Fruit fly (Drosophila melanogaster) whole organism, embryonic: ENCODE data around the gene Bili.
A peak's percentile ranks its signal among the peaks of the same experiment; 100 is the strongest.

Experiments
- Awh ChIP-seq: fragments of 200-800 bp; sonication (Bioruptor generic); IDR thresholded peaks from 2 replicates; pipeline ENCODE4, ENCODE4 v1.3.6; 2022; ENCODE audit warnings: missing biosample characterization, missing genetic modification characterization
- B-H1 ChIP-seq: fragments of 200-800 bp; sonication (Bioruptor generic); IDR thresholded peaks from 3 replicates; pipeline ENCODE4 v1.3.6; 2022; ENCODE audit warnings: missing biosample characterization, missing genetic modification characterization
- BtbVII ChIP-seq: fragments of 200-800 bp; sonication (Bioruptor generic); optimal IDR thresholded peaks from 3 replicates; lab custom pipeline; 2017; ENCODE audit warnings: missing biosample characterization, mild to moderate bottlenecking, missing genetic modification characterization
- CG10654 ChIP-seq: fragments of 200-800 bp; sonication (Bioruptor generic); optimal IDR thresholded peaks from 2 replicates; lab custom pipeline; 2016; ENCODE audit warnings: missing biosample characterization, missing genetic modification characterization
- CG11247 ChIP-seq: fragments of 200-800 bp; sonication (Bioruptor generic); IDR thresholded peaks from 2 replicates; pipeline ENCODE4 v1.3.6; 2022; ENCODE audit warnings: missing biosample characterization, missing genetic modification characterization
- CG11560 ChIP-seq: fragments of 200-800 bp; sonication (Bioruptor generic); IDR thresholded peaks from 3 replicates; pipeline ENCODE4 v1.3.6; 2022; ENCODE audit warnings: missing biosample characterization, missing genetic modification characterization
- CG11723 ChIP-seq: fragments of 200-800 bp; sonication (Bioruptor generic); optimal IDR thresholded peaks from 2 replicates; lab custom pipeline; 2017; ENCODE audit warnings: missing biosample characterization, mild to moderate bottlenecking, missing genetic modification characterization
- CG13775 ChIP-seq: fragments of 200-800 bp; sonication (Bioruptor generic); optimal IDR thresholded peaks from 3 replicates; lab custom pipeline; 2017; ENCODE audit warnings: missing biosample characterization, mild to moderate bottlenecking, missing genetic modification characterization
- CG17186 ChIP-seq: fragments of 200-800 bp; sonication (Bioruptor generic); optimal IDR thresholded peaks from 3 replicates; lab custom pipeline; 2017; ENCODE audit warnings: missing biosample characterization, missing genetic modification reagents, missing genetic modification characterization
- CG17361 ChIP-seq: fragments of 200-800 bp; sonication (Bioruptor generic); IDR thresholded peaks from 3 replicates; pipeline ENCODE4 v1.3.6; 2022; ENCODE audit warnings: missing biosample characterization, missing genetic modification characterization
- CG17912 ChIP-seq: fragments of 200-800 bp; sonication (Bioruptor generic); optimal IDR thresholded peaks from 2 replicates; lab custom pipeline; 2018; ENCODE audit warnings: missing biosample characterization, mild to moderate bottlenecking, missing genetic modification characterization
- CG18011 ChIP-seq: fragments of 200-800 bp; sonication (Bioruptor generic); optimal IDR thresholded peaks from 2 replicates; lab custom pipeline; 2017; ENCODE audit warnings: missing biosample characterization, missing genetic modification characterization, mild to moderate bottlenecking, moderate library complexity, missing genotype
- CG18599 ChIP-seq: fragments of 200-800 bp; sonication (Bioruptor generic); optimal IDR thresholded peaks from 3 replicates; lab custom pipeline; 2017; ENCODE audit warnings: missing biosample characterization, missing genetic modification characterization, mild to moderate bottlenecking, moderate library complexity, missing genetic modification reagents
- CG2202 ChIP-seq: fragments of 200-800 bp; sonication (Bioruptor generic); optimal IDR thresholded peaks from 2 replicates; lab custom pipeline; 2018; ENCODE audit warnings: missing biosample characterization, mild to moderate bottlenecking, missing genetic modification characterization
- CG31365 ChIP-seq: fragments of 200-800 bp; sonication (Bioruptor generic); optimal IDR thresholded peaks from 2 replicates; lab custom pipeline; 2018; ENCODE audit warnings: missing biosample characterization, mild to moderate bottlenecking, missing genetic modification characterization
- CG32767 ChIP-seq: fragments of 200-800 bp; sonication (Bioruptor generic); IDR thresholded peaks from 2 replicates; pipeline ENCODE4 v1.3.6; 2022; ENCODE audit warnings: missing biosample characterization, missing genetic modification characterization
- CG7271 ChIP-seq: fragments of 200-800 bp; sonication (Bioruptor generic); optimal IDR thresholded peaks from 2 replicates; lab custom pipeline; 2018; ENCODE audit warnings: missing biosample characterization, mild to moderate bottlenecking, missing genetic modification characterization, moderate library complexity
- CG7372 ChIP-seq: fragments of 200-800 bp; sonication (Bioruptor generic); IDR thresholded peaks from 2 replicates; pipeline ENCODE4 v1.3.6; 2022; ENCODE audit warnings: missing biosample characterization, missing genetic modification characterization
- CG9817 ChIP-seq: fragments of 200-800 bp; sonication (Bioruptor generic); optimal IDR thresholded peaks from 2 replicates; lab custom pipeline; 2018; ENCODE audit warnings: missing biosample characterization, mild to moderate bottlenecking, missing genetic modification characterization, moderate library complexity
- CHES-1-like ChIP-seq: fragments of 200-800 bp; sonication (Bioruptor generic); optimal IDR thresholded peaks from 2 replicates; lab custom pipeline; 2016; ENCODE audit warnings: missing biosample characterization, missing genetic modification characterization
- CTCF ChIP-seq: fragments of 200-800 bp; sonication (Bioruptor generic); optimal IDR thresholded peaks from 2 replicates; lab custom pipeline; 2017; ENCODE audit warnings: missing biosample characterization, mild to moderate bottlenecking, missing genetic modification characterization, moderate library complexity
- CrebB ChIP-seq: fragments of 200-800 bp; sonication (Bioruptor generic); optimal IDR thresholded peaks from 3 replicates; lab custom pipeline; 2018; ENCODE audit warnings: missing biosample characterization, mild to moderate bottlenecking, missing genetic modification characterization
- Deaf1 ChIP-seq: fragments of 200-800 bp; optimal IDR thresholded peaks from 3 replicates; lab custom pipeline; 2019; ENCODE audit warnings: missing biosample characterization, mild to moderate bottlenecking, missing genetic modification characterization, moderate library complexity
- Dll ChIP-seq: fragments of 200-800 bp; sonication (Bioruptor generic); IDR thresholded peaks from 4 replicates; pipeline ENCODE4 v1.3.6; 2022; ENCODE audit warnings: missing biosample characterization, missing genetic modification characterization; ENCODE audit not compliant: partially characterized antibody
- Ets65A ChIP-seq: fragments of 200-800 bp; sonication (Bioruptor generic); peaks from one replicate; lab custom pipeline; 2016; ENCODE audit warnings: missing biosample characterization, missing genetic modification characterization
- Ets97D ChIP-seq: fragments of 200-800 bp; sonication (Bioruptor generic); optimal IDR thresholded peaks from 3 replicates; lab custom pipeline; 2016; ENCODE audit warnings: missing biosample characterization, missing genetic modification characterization
- HLH4C ChIP-seq: fragments of 200-800 bp; sonication (Bioruptor generic); IDR thresholded peaks from 3 replicates; pipeline ENCODE4 v1.3.6; 2022; ENCODE audit warnings: missing biosample characterization, missing genetic modification characterization; ENCODE audit not compliant: partially characterized antibody
- Oli ChIP-seq: fragments of 200-800 bp; sonication (Bioruptor generic); optimal IDR thresholded peaks from 2 replicates; lab custom pipeline; 2018; ENCODE audit warnings: missing biosample characterization, mild to moderate bottlenecking, missing genetic modification characterization, moderate library complexity
- Sry-β ChIP-seq: fragments of 200-800 bp; sonication (Bioruptor generic); optimal IDR thresholded peaks from 2 replicates; lab custom pipeline; 2018; ENCODE audit warnings: missing biosample characterization, mild to moderate bottlenecking, missing genetic modification characterization, moderate library complexity
- Tbp ChIP-seq: fragments of >200 bp; optimal IDR thresholded peaks from 2 replicates; lab custom pipeline; 2018; ENCODE audit warnings: missing biosample characterization, missing genetic modification characterization
- abd-A ChIP-seq: fragments of 200-800 bp; sonication (Bioruptor generic); optimal IDR thresholded peaks from 3 replicates; lab custom pipeline; 2019; ENCODE audit warnings: missing biosample characterization, mild to moderate bottlenecking, missing genetic modification characterization, moderate library complexity
- ac ChIP-seq: fragments of 200-800 bp; sonication (Bioruptor generic); optimal IDR thresholded peaks from 3 replicates; lab custom pipeline; 2017; ENCODE audit warnings: missing biosample characterization, mild to moderate bottlenecking, missing genetic modification characterization
- aop ChIP-seq: fragments of 200-800 bp; sonication (Bioruptor generic); IDR thresholded peaks from 2 replicates; pipeline ENCODE4 v1.3.6; 2022; ENCODE audit warnings: missing biosample characterization, missing genetic modification characterization
- cwo ChIP-seq: fragments of 200-800 bp; sonication (Bioruptor generic); optimal IDR thresholded peaks from 3 replicates; lab custom pipeline; 2017; ENCODE audit warnings: missing biosample characterization, missing genetic modification characterization, mild to moderate bottlenecking, moderate library complexity, missing genetic modification reagents
- ewg ChIP-seq: fragments of 200-800 bp; sonication (Bioruptor generic); optimal IDR thresholded peaks from 3 replicates; lab custom pipeline; 2017; ENCODE audit warnings: mild to moderate bottlenecking, missing biosample characterization, missing genetic modification reagents, missing genetic modification characterization
- fd3F ChIP-seq: fragments of 200-800 bp; sonication (Bioruptor generic); optimal IDR thresholded peaks from 2 replicates; lab custom pipeline; 2018; ENCODE audit warnings: missing biosample characterization, mild to moderate bottlenecking, missing genetic modification characterization, moderate library complexity
- grn ChIP-seq: fragments of 200-800 bp; sonication (Bioruptor generic); optimal IDR thresholded peaks from 3 replicates; lab custom pipeline; 2017; ENCODE audit warnings: missing biosample characterization, missing genetic modification characterization
- lov ChIP-seq, 2 experiments: fragments of 200-800 bp in 1 of 2; fragments of >200 bp in 1 of 2; sonication (Bioruptor generic) in 1 of 2; IDR thresholded peaks in 1 of 2; optimal IDR thresholded peaks in 1 of 2; 2 replicates in 1 of 2; 3 replicates in 1 of 2; pipeline versions ENCODE4 v1.3.6 to Lab custom; 2017 to 2022; ENCODE audit warnings: missing biosample characterization in 1 of 2, missing genetic modification characterization in 1 of 2
- mirr ChIP-seq: fragments of 200-800 bp; sonication (Bioruptor generic); optimal IDR thresholded peaks from 3 replicates; lab custom pipeline; 2018; ENCODE audit warnings: missing biosample characterization, mild to moderate bottlenecking, missing genetic modification characterization
- nmo ChIP-seq: fragments of 200-800 bp; sonication (Bioruptor generic); optimal IDR thresholded peaks from 2 replicates; lab custom pipeline; 2018; ENCODE audit warnings: missing biosample characterization, mild to moderate bottlenecking, missing genetic modification characterization, moderate library complexity
- oc ChIP-seq: fragments of 200-800 bp; sonication (Bioruptor generic); optimal IDR thresholded peaks from 2 replicates; lab custom pipeline; 2018; ENCODE audit warnings: missing biosample characterization, mild to moderate bottlenecking, missing genetic modification characterization, moderate library complexity
- odd ChIP-seq: fragments of 200-800 bp; sonication (Bioruptor generic); optimal IDR thresholded peaks from 2 replicates; lab custom pipeline; 2017; ENCODE audit warnings: missing biosample characterization, mild to moderate bottlenecking, missing genetic modification characterization
- peb ChIP-seq: fragments of 200-800 bp; sonication (Bioruptor generic); IDR thresholded peaks from 2 replicates; pipeline ENCODE4 v1.3.6; 2022; ENCODE audit warnings: missing biosample characterization, missing genetic modification characterization
- prd ChIP-seq, 3 experiments: fragments of >200 bp in 2 of 3; fragments of 200-800 bp in 1 of 3; sonication (Bioruptor generic) in 1 of 3; optimal IDR thresholded peaks in 2 of 3; IDR thresholded peaks in 1 of 3; 2 replicates in 2 of 3; 3 replicates in 1 of 3; pipeline versions ENCODE4 v1.3.6 to Lab custom; 2017 to 2022; ENCODE audit warnings: missing biosample characterization in 1 of 3, missing genetic modification characterization in 1 of 3
- pzg ChIP-seq: fragments of 200-800 bp; sonication (Bioruptor generic); optimal IDR thresholded peaks from 3 replicates; lab custom pipeline; 2018; ENCODE audit warnings: missing biosample characterization, mild to moderate bottlenecking, missing genetic modification characterization, moderate library complexity
- ro ChIP-seq: fragments of 200-800 bp; sonication (Bioruptor generic); IDR thresholded peaks from 2 replicates; pipeline ENCODE4 v1.3.6; 2022; ENCODE audit warnings: missing biosample characterization, missing genetic modification characterization
- sqz ChIP-seq: fragments of 200-800 bp; sonication (Bioruptor generic); optimal IDR thresholded peaks from 3 replicates; lab custom pipeline; 2018; ENCODE audit warnings: missing biosample characterization, mild to moderate bottlenecking, missing genetic modification characterization
- unc-4 ChIP-seq: fragments of 200-800 bp; sonication (Bioruptor generic); IDR thresholded peaks from 2 replicates; pipeline ENCODE4 v1.3.6; 2022; ENCODE audit warnings: missing biosample characterization, missing genetic modification characterization; ENCODE audit not compliant: partially characterized antibody
- wdn ChIP-seq: fragments of 200-800 bp; sonication (Bioruptor generic); IDR thresholded peaks from 2 replicates; pipeline ENCODE4 v1.3.6; 2022; ENCODE audit warnings: missing biosample characterization, missing genetic modification characterization
- zen ChIP-seq: fragments of 200-800 bp; sonication (Bioruptor generic); optimal IDR thresholded peaks from 3 replicates; lab custom pipeline; 2018; ENCODE audit warnings: missing biosample characterization, mild to moderate bottlenecking, missing genetic modification characterization, moderate library complexity

Bili gene

dm6 chr3R:25122736-25123211 lies 8.3 kb upstream of the Bili start, which contains the start of the genes CG31510 and TTLL5 (continued):
- TF ChIP-seq CG17912 (GFP tag; lab: Kevin White, UChicago) (no peak), CG2202 (no peak), cwo (GFP tag; lab: Kevin White, UChicago) (no peak), CG11247 (GFP tag; lab: Robert Waterston, UW) (no peak), CG9817 (tag; lab: Kevin White, UChicago) (no peak), peb (no peak), Sry-β (GFP tag; lab: Kevin White, UChicago) (no peak), odd (GFP tag; lab: Kevin White, UChicago) (no peak), B-H1 (GFP tag; lab: Robert Waterston, UW) (no peak; the same call in 2 of the 3 replicates), sqz (no peak), CG17361 (GFP tag; lab: Robert Waterston, UW) (no peak), Ets65A (GFP tag; lab: Kevin White, UChicago) (no peak), pzg (GFP tag; lab: Kevin White, UChicago) (peak; percentile 43), CG11723 (no peak), CG7271 (no peak), aop (GFP tag; lab: Robert Waterston, UW) (no peak), CG17186 (no peak), fd3F (GFP tag; lab: Kevin White, UChicago) (no peak), Deaf1 (tag; lab: Kevin White, UChicago) (no peak), CG31365 (tag; lab: Kevin White, UChicago) (no peak), Ets97D (GFP tag; lab: Kevin White, UChicago) (no peak), CG18599 (GFP tag; lab: Kevin White, UChicago) (no peak), CG7372 (GFP tag; lab: Robert Waterston, UW) (no peak), zen (tag; lab: Kevin White, UChicago) (no peak), CG10654 (GFP tag; lab: Kevin White, UChicago) (no peak), grn (no peak), HLH4C (GFP tag; lab: Robert Waterston, UW) (peak; percentile 68), lov (optimal IDR thresholded peaks at IDR 0.05; lab: Kevin White, UChicago) (no peak), lov (GFP tag; IDR thresholded peaks at IDR 0.05; lab: Robert Waterston, UW) (0 out of 3 replicates have a peak, but pooled peaks have one; percentile 67), CG32767 (GFP tag; lab: Robert Waterston, UW) (no peak), CG18011 (GFP tag; lab: Kevin White, UChicago) (no peak), abd-A (tag; lab: Kevin White, UChicago) (no peak), CHES-1-like (peak; percentile 13), ac (GFP tag; lab: Kevin White, UChicago) (no peak), ro (GFP tag; lab: Robert Waterston, UW) (no peak), unc-4 (GFP tag; lab: Robert Waterston, UW) (peak; percentile 57; the same call in 1 of the 2 replicates), CG11560 (tag; lab: Robert Waterston, UW) (0 out of 3 replicates have a peak, but pooled peaks have one; percentile 30), CrebB (tag; lab: Kevin White, UChicago) (peak; percentile 9), Tbp (GFP tag; lab: Kevin White, UChicago) (no peak), prd (optimal IDR thresholded peaks at IDR 0.05; lab: Kevin White, UChicago) (no peak), prd (GFP tag; IDR thresholded peaks at IDR 0.05; lab: Robert Waterston, UW) (no peak), Oli (tag; lab: Kevin White, UChicago) (no peak), wdn (GFP tag; lab: Robert Waterston, UW) (no peak), BtbVII (no peak), mirr (no peak), ewg (GFP tag; lab: Kevin White, UChicago) (no peak), CTCF (GFP tag; lab: Kevin White, UChicago) (no peak), CG13775 (no peak), Awh (no peak), nmo (GFP tag; lab: Kevin White, UChicago) (no peak), Dll (GFP tag; lab: Robert Waterston, UW) (peak; percentile 86), oc (tag; lab: Kevin White, UChicago) (no peak)
